Worm (Caenorhabditis elegans) whole organism, mixed stage, embryonic: ENCODE measurements around the gene tre-5.

Experiments
- ces-1 ChIP-seq: fragments of 150-350 bp; optimal IDR thresholded peaks from 2 replicates; lab custom pipeline; 2014; ENCODE audit warnings: missing biosample characterization, missing genetic modification reagents, missing genetic modification characterization
- lsy-2 ChIP-seq: fragments of 150-350 bp; optimal IDR thresholded peaks from 2 replicates; lab custom pipeline; 2014; ENCODE audit warnings: missing biosample characterization, missing genetic modification characterization
- nhr-12 ChIP-seq: fragments of 150-350 bp; optimal IDR thresholded peaks from 2 replicates; lab custom pipeline; 2014; ENCODE audit warnings: missing biosample characterization, missing genetic modification characterization
- nhr-28 ChIP-seq: fragments of 150-350 bp; optimal IDR thresholded peaks from 2 replicates; lab custom pipeline; 2014; ENCODE audit warnings: missing biosample characterization, missing genetic modification characterization
- unc-39 ChIP-seq: fragments of 150-350 bp; optimal IDR thresholded peaks from 2 replicates; lab custom pipeline; 2014; ENCODE audit warnings: missing biosample characterization, missing genetic modification characterization

ce11 chrII:23739-24138 is 31.4 kb downstream of the tre-5 start:
- TF ChIP-seq lsy-2 (tag; lab: Kevin White, UChicago) (no peak), nhr-28 (tag; lab: Kevin White, UChicago) (no peak), nhr-12 (no peak), ces-1 (GFP tag; lab: Kevin White, UChicago) (no peak), unc-39 (no peak)
